Worm (Caenorhabditis elegans): Measurements from ENCODE around the gene clec-216.

clec-216 gene

ce11 chrV:7969107-7969506 lies 16.4 kb upstream of the clec-216 start, which contains the start of gene che-7:
TSS of gene che-7 (minus strand) at chrV:7969207.
- TF ChIP-seq vab-15 (tag; optimal IDR thresholded peaks at IDR 0.05) = no peak
- TF ChIP-seq skn-1 (tag; optimal IDR thresholded peaks at IDR 0.05) = no peak
- TF ChIP-seq Y116A8C.19 (tag; optimal IDR thresholded peaks at IDR 0.05; ENCODE audit: borderline replicate concordance) = no peak
- no peak for TF ChIP-seq unc-98 (GFP tag; IDR thresholded peaks at IDR 0.05)
- TF ChIP-seq nhr-85 (tag) = no peak
- TF ChIP-seq ceh-63 (GFP tag; optimal IDR thresholded peaks at IDR 0.05) = no peak
- TF ChIP-seq nhr-90 (tag; optimal IDR thresholded peaks at IDR 0.05; ENCODE audit: poor library complexity) = no peak
- no peak for TF ChIP-seq unc-130 (tag; optimal IDR thresholded peaks at IDR 0.05)
- no peak for TF ChIP-seq hpl-2 (GFP tag; optimal IDR thresholded peaks at IDR 0.05)

- no peak for TF ChIP-seq efl-3 (GFP tag; optimal IDR thresholded peaks at IDR 0.05)
- no peak for TF ChIP-seq lir-3 (tag; optimal IDR thresholded peaks at IDR 0.05; ENCODE audit: poor library complexity)
- TF ChIP-seq nhr-85 (tag) = no peak
Measured at ce11 chrV:7964429-7964828, 11.7 kb upstream of the clec-216 start.

- TF ChIP-seq blmp-1 (tag; optimal IDR thresholded peaks at IDR 0.05) = peak; percentile 40
- TF ChIP-seq ztf-11 (tag; optimal IDR thresholded peaks at IDR 0.05) = no peak
- TF ChIP-seq tbx-2 (tag; optimal IDR thresholded peaks at IDR 0.05) = no peak
Measured at ce11 chrV:7958740-7959320, 6.1 kb upstream of the clec-216 start, which contains the start of the genes clec-217 and F26D11.2. TSS of gene clec-217 (minus strand) at chrV:7958840. TSS of gene F26D11.2 (plus strand) at chrV:7959270.

- no peak for TF ChIP-seq nhr-84 (tag; optimal IDR thresholded peaks at IDR 0.05)
- no peak for TF ChIP-seq efl-1 (optimal IDR thresholded peaks at IDR 0.05)
- peak in 1 of 2 experiments; percentile 87 for TF ChIP-seq efl-1 (GFP tag; optimal IDR thresholded peaks at IDR 0.05 in 1 of 2)
Measured at ce11 chrV:7956218-7956617, 3.5 kb upstream of the clec-216 start, which contains the start of gene pals-34. TSS of gene pals-34 (minus strand) at chrV:7956497.

ce11 chrV:7955168-7955567 lies 2.4 kb upstream of the clec-216 start, which contains the start of gene F26D11.12:
TSS of gene F26D11.12 (minus strand) at chrV:7955312.
- TF ChIP-seq nhr-11 (tag; optimal IDR thresholded peaks at IDR 0.05) = no peak
- no peak for TF ChIP-seq F16B12.6 (tag; optimal IDR thresholded peaks at IDR 0.05)
- TF ChIP-seq pqm-1 (tag; optimal IDR thresholded peaks at IDR 0.05) = no peak
- no peak for TF ChIP-seq unc-130 (tag; optimal IDR thresholded peaks at IDR 0.05)
- TF ChIP-seq blmp-1 (tag; optimal IDR thresholded peaks at IDR 0.05) = no peak
- TF ChIP-seq ces-1 (GFP tag; optimal IDR thresholded peaks at IDR 0.05) = no peak
- no peak for TF ChIP-seq nhr-19 (GFP tag; conservative IDR thresholded peaks at IDR 0.05)
- no peak for TF ChIP-seq irx-1 (tag; optimal IDR thresholded peaks at IDR 0.05)
- no peak for TF ChIP-seq ztf-11 (tag; optimal IDR thresholded peaks at IDR 0.05)
- no peak for TF ChIP-seq jun-1 (tag; optimal IDR thresholded peaks at IDR 0.05)
- TF ChIP-seq nhr-85 (tag) = no peak
- TF ChIP-seq elt-2 (tag; optimal IDR thresholded peaks at IDR 0.05) = no peak
- TF ChIP-seq sptf-1 (tag; optimal IDR thresholded peaks at IDR 0.05) = no peak
- peak; percentile 22 to 86 for TF ChIP-seq lin-35 (GFP tag; optimal IDR thresholded peaks at IDR 0.05)
- no peak for TF ChIP-seq pax-3 (tag; optimal IDR thresholded peaks at IDR 0.05)
- TF ChIP-seq aly-2 (tag; optimal IDR thresholded peaks at IDR 0.05) = no peak
- TF ChIP-seq lin-39 (tag; optimal IDR thresholded peaks at IDR 0.05) = no peak
- peak in 1 of 2 experiments; percentile 44 for TF ChIP-seq lsy-2 (tag; optimal IDR thresholded peaks at IDR 0.05)
- no peak for TF ChIP-seq snpc-4 (tag; optimal IDR thresholded peaks at IDR 0.05)
- no peak for TF ChIP-seq mep-1 (tag; optimal IDR thresholded peaks at IDR 0.05)
- TF ChIP-seq lin-14 (GFP tag; optimal IDR thresholded peaks at IDR 0.05) = no peak
- peak; percentile 62 for TF ChIP-seq skn-1 (tag; optimal IDR thresholded peaks at IDR 0.05)
- TF ChIP-seq hlh-4 (tag; optimal IDR thresholded peaks at IDR 0.05) = no peak
- peak; percentile 38 for TF ChIP-seq zip-4 (GFP tag; optimal IDR thresholded peaks at IDR 0.05)
- no peak for TF ChIP-seq Y116A8C.19 (tag; optimal IDR thresholded peaks at IDR 0.05; ENCODE audit: borderline replicate concordance)
- TF ChIP-seq vab-15 (tag; optimal IDR thresholded peaks at IDR 0.05) = no peak
- no peak for TF ChIP-seq nhr-71 (tag; optimal IDR thresholded peaks at IDR 0.05)
- TF ChIP-seq efl-1 (optimal IDR thresholded peaks at IDR 0.05) = peak; percentile 56 to 66
- peak; percentile 68 to 98 for TF ChIP-seq efl-1 (GFP tag; optimal IDR thresholded peaks at IDR 0.05 in 1 of 2)
- TF ChIP-seq ceh-82 (tag; optimal IDR thresholded peaks at IDR 0.05) = peak in 1 of 3 experiments; percentile 4
- TF ChIP-seq fkh-10 (GFP tag; optimal IDR thresholded peaks at IDR 0.05) = no peak
- peak; percentile 44 to 73 (median 66) for TF ChIP-seq dpl-1 (GFP tag; optimal IDR thresholded peaks at IDR 0.05)
- no peak for TF ChIP-seq ceh-63 (GFP tag; optimal IDR thresholded peaks at IDR 0.05)
- TF ChIP-seq nhr-84 (tag; optimal IDR thresholded peaks at IDR 0.05) = no peak
- no peak for TF ChIP-seq nhr-20 (tag; optimal IDR thresholded peaks at IDR 0.05)
- no peak for TF ChIP-seq lin-15B (tag; optimal IDR thresholded peaks at IDR 0.05)
- TF ChIP-seq C16A3.4 (tag; optimal IDR thresholded peaks at IDR 0.05) = peak; percentile 15
